Worm (Caenorhabditis elegans) whole organism, mixed stage, embryonic: ENCODE data around the gene atg-10.

Experiments
- ces-1 ChIP-seq: fragments of 150-350 bp; optimal IDR thresholded peaks from 2 replicates; lab custom pipeline; 2014; ENCODE audit warnings: missing biosample characterization, missing genetic modification reagents, missing genetic modification characterization
- drap-1 ChIP-seq: fragments of 200-800 bp; sonication (Bioruptor generic); optimal IDR thresholded peaks from 3 replicates; lab custom pipeline; 2018; ENCODE audit warnings: mild to moderate bottlenecking, missing genetic modification characterization, missing compliant biosample characterization
- lin-13 ChIP-seq: fragments of 150-350 bp; optimal IDR thresholded peaks from 2 replicates; lab custom pipeline; 2014; ENCODE audit warnings: missing biosample characterization, missing genetic modification characterization
- nhr-12 ChIP-seq: fragments of 150-350 bp; optimal IDR thresholded peaks from 2 replicates; lab custom pipeline; 2014; ENCODE audit warnings: missing biosample characterization, missing genetic modification characterization
- nhr-2 ChIP-seq: fragments of 150-350 bp; optimal IDR thresholded peaks from 2 replicates; lab custom pipeline; 2014; ENCODE audit warnings: missing biosample characterization, missing genetic modification characterization
- nhr-28 ChIP-seq: fragments of 150-350 bp; optimal IDR thresholded peaks from 2 replicates; lab custom pipeline; 2014; ENCODE audit warnings: missing biosample characterization, missing genetic modification characterization
- ztf-11 ChIP-seq: fragments of 150-350 bp; optimal IDR thresholded peaks from 2 replicates; lab custom pipeline; 2014; ENCODE audit warnings: missing biosample characterization, missing genetic modification characterization

ce11 chrII:8664533-8664932, 5.6 kb downstream of the atg-10 start, which contains the start of gene etc-1:
- TF ChIP-seq ces-1 (GFP tag; lab: Kevin White, UChicago), result no peak
- TF ChIP-seq nhr-28, result no peak
- TF ChIP-seq lin-13 (tag; lab: Kevin White, UChicago), result no peak
- no peak for TF ChIP-seq ztf-11
- TF ChIP-seq drap-1, result no peak
- no peak for TF ChIP-seq nhr-12 (tag; lab: Kevin White, UChicago)
- no peak for TF ChIP-seq nhr-2 (tag; lab: Kevin White, UChicago)
